Worm (Caenorhabditis elegans): ENCODE data around the gene C17B7.15.

DNA sequence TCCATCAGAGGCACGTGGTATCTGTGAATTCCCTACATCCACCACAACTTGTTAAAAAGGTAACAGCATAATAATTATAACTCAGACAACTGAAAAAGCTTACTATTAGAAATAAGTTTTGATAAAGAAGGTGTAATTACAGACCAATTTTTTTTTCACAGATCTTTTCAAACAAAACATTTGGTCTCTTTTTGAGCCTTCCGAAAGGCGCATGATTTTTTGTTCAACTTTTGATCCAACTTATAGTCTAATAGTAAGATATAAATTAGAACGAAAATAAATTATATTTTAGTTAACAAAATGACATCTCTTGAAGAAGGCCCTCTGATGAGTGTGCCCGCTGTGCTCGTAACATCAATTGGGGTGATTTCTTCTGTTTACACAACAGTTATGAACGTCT lies 41.8 kb upstream of the C17B7.15 start, which contains the start of gene srbc-3:
- no peak for TF ChIP-seq lsy-2 (tag; optimal IDR thresholded peaks at IDR 0.05)
- no peak for TF ChIP-seq aly-2 (tag; optimal IDR thresholded peaks at IDR 0.05)
